Worm (Caenorhabditis elegans) whole organism, late embryonic: ENCODE measurements around the gene F14D2.8.

Experiments
- K09A11.1 ChIP-seq: sonication (generic microtip); optimal IDR thresholded peaks from 2 replicates; lab custom pipeline; 2017; ENCODE audit warnings: antibody characterized with exemption, mild to moderate bottlenecking, missing genetic modification characterization, missing compliant biosample characterization; ENCODE audit not compliant: insufficient read depth
- ahr-1 ChIP-seq: sonication (generic microtip); optimal IDR thresholded peaks from 2 replicates; lab custom pipeline; 2016; ENCODE audit warnings: missing genetic modification characterization, missing compliant biosample characterization
- ceh-24 ChIP-seq: sonication (generic microtip); optimal IDR thresholded peaks from 2 replicates; lab custom pipeline; 2016; ENCODE audit warnings: mild to moderate bottlenecking, missing genetic modification characterization, missing compliant biosample characterization
- ceh-30 ChIP-seq: fragments of 150-350 bp; optimal IDR thresholded peaks from 2 replicates; lab custom pipeline; 2014; ENCODE audit warnings: missing biosample characterization, missing genetic modification characterization
- ceh-31 ChIP-seq: sonication (generic microtip); optimal IDR thresholded peaks from 2 replicates; lab custom pipeline; 2016; ENCODE audit warnings: missing genetic modification characterization, missing compliant biosample characterization
- ceh-34 ChIP-seq: sonication (generic microtip); optimal IDR thresholded peaks from 2 replicates; lab custom pipeline; 2016; ENCODE audit warnings: mild to moderate bottlenecking, missing genetic modification characterization, missing compliant biosample characterization
- che-1 ChIP-seq: sonication (generic microtip); optimal IDR thresholded peaks from 2 replicates; lab custom pipeline; 2016; ENCODE audit warnings: mild to moderate bottlenecking, missing genetic modification characterization, missing compliant biosample characterization
- ets-4 ChIP-seq: sonication (generic microtip); optimal IDR thresholded peaks from 2 replicates; lab custom pipeline; 2016; ENCODE audit warnings: missing genetic modification characterization, missing compliant biosample characterization
- fkh-10 ChIP-seq: fragments of 150-350 bp; optimal IDR thresholded peaks from 2 replicates; lab custom pipeline; 2014; ENCODE audit warnings: missing biosample characterization, missing genetic modification reagents, missing genetic modification characterization
- nhr-232 ChIP-seq: sonication (generic microtip); optimal IDR thresholded peaks from 2 replicates; lab custom pipeline; 2016; ENCODE audit warnings: missing genetic modification characterization, missing compliant biosample characterization
- tbx-2 ChIP-seq: sonication (generic microtip); optimal IDR thresholded peaks from 2 replicates; lab custom pipeline; 2016; ENCODE audit warnings: missing genetic modification characterization, missing compliant biosample characterization
- unc-55 ChIP-seq: sonication (generic microtip); optimal IDR thresholded peaks from 2 replicates; lab custom pipeline; 2017; ENCODE audit warnings: missing biosample characterization, missing genetic modification reagents, missing genetic modification characterization
- unc-86 ChIP-seq: sonication (generic microtip); optimal IDR thresholded peaks from 2 replicates; lab custom pipeline; 2016; ENCODE audit warnings: missing genetic modification characterization, missing compliant biosample characterization
- ztf-16 ChIP-seq: sonication (generic microtip); optimal IDR thresholded peaks from 2 replicates; lab custom pipeline; 2017; ENCODE audit warnings: missing genetic modification characterization, missing compliant biosample characterization

F14D2.8 gene

ce11 chrII:3297914-3298313 lies 51.8 kb downstream of the F14D2.8 start, which contains the start of gene btb-18:
btb-18 (plus strand) TSS chrII:3298214.
- no peak for TF ChIP-seq K09A11.1 (tag; lab: Kevin White, UChicago)
- TF ChIP-seq ztf-16, result no peak
- no peak for TF ChIP-seq ahr-1 (tag; lab: Kevin White, UChicago)
- no peak for TF ChIP-seq tbx-2 (tag; lab: Kevin White, UChicago)
- no peak for TF ChIP-seq ceh-24 (tag; lab: Kevin White, UChicago)
- TF ChIP-seq unc-86 (tag; lab: Kevin White, UChicago), result no peak
- TF ChIP-seq ceh-30 (tag; lab: Kevin White, UChicago), result no peak
- TF ChIP-seq nhr-232 (tag; lab: Kevin White, UChicago), result no peak
- TF ChIP-seq ceh-31 (tag; lab: Kevin White, UChicago), result no peak
- TF ChIP-seq che-1, result no peak
- TF ChIP-seq ceh-34 (tag; lab: Kevin White, UChicago), result no peak
- no peak for TF ChIP-seq unc-55 (GFP tag; lab: Kevin White, UChicago)
- no peak for TF ChIP-seq ets-4 (tag; lab: Kevin White, UChicago)
- TF ChIP-seq fkh-10 (GFP tag; lab: Kevin White, UChicago), result no peak
